Worm (Caenorhabditis elegans) whole organism, mixed stage, embryonic: ENCODE measurements around the gene K01A12.3.

ENCODE experiments used
- elt-1 ChIP-seq: sonication (generic microtip); optimal IDR thresholded peaks from 2 replicates; lab custom pipeline; 2017; ENCODE audit warnings: missing genetic modification characterization, mild to moderate bottlenecking, missing compliant biosample characterization, antibody characterized with exemption, moderate library complexity, borderline replicate concordance; ENCODE audit not compliant: insufficient read depth
- lin-13 ChIP-seq: fragments of 150-350 bp; optimal IDR thresholded peaks from 2 replicates; lab custom pipeline; 2014; ENCODE audit warnings: missing biosample characterization, missing genetic modification characterization
- nhr-12 ChIP-seq: fragments of 150-350 bp; optimal IDR thresholded peaks from 2 replicates; lab custom pipeline; 2014; ENCODE audit warnings: missing biosample characterization, missing genetic modification characterization
- snpc-4 ChIP-seq: fragments of 150-350 bp; optimal IDR thresholded peaks from 2 replicates; lab custom pipeline; 2014; ENCODE audit warnings: missing biosample characterization, missing genetic modification characterization
- sptf-1 ChIP-seq: sonication (generic microtip); optimal IDR thresholded peaks from 2 replicates; lab custom pipeline; 2017; ENCODE audit warnings: mild to moderate bottlenecking, missing genetic modification characterization, moderate library complexity, missing compliant biosample characterization
- unc-39 ChIP-seq: fragments of 150-350 bp; optimal IDR thresholded peaks from 2 replicates; lab custom pipeline; 2014; ENCODE audit warnings: missing biosample characterization, missing genetic modification characterization

ce11 chrX:8660319-8660718 is 35.3 kb upstream of the K01A12.3 start, which contains the start of gene rig-1:
- no peak for TF ChIP-seq nhr-12 (tag; lab: Kevin White, UChicago)
- TF ChIP-seq sptf-1 (tag; lab: Kevin White, UChicago) = no peak
- TF ChIP-seq unc-39 (tag; lab: Kevin White, UChicago) = no peak
- no peak for TF ChIP-seq lin-13 (tag; lab: Kevin White, UChicago)
- TF ChIP-seq elt-1 (tag; lab: Kevin White, UChicago) = no peak
- TF ChIP-seq snpc-4 (tag; lab: Kevin White, UChicago) = no peak
